Worm (Caenorhabditis elegans): ENCODE measurements around the gene fkh-5.

Gene fkh-5

DNA sequence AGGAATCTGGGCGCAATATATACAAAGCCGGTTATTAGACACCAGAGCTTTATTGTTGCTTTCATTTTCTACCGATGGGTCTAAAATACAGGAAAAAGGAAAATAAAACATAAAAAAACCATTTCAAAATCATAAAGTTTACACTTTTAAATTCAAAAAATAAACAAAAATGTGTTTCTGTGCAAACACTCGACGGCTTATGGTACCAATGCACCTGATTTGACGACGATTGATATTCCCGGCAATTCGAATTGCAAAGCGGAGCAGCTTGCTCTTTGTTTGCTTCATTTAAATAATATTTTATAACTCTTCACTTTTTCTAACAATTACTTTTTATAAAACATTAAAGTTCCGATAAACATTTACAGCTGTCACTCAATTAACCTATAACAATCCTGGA lies 5.7 kb downstream of the fkh-5 start, which contains the start of gene F26A1.1:
Gene F26A1.1 (plus strand): TSS at position 369 of the 400 bp plus-strand sequence.
- TF ChIP-seq mep-1 (tag; optimal IDR thresholded peaks at IDR 0.05) (peak; percentile 23), M03D4.4 (tag; optimal IDR thresholded peaks at IDR 0.05) (no peak), sptf-1 (tag; optimal IDR thresholded peaks at IDR 0.05) (no peak), nhr-237 (tag; optimal IDR thresholded peaks at IDR 0.05) (peak; percentile 19), nhr-12 (tag; optimal IDR thresholded peaks at IDR 0.05) (no peak), unc-120 (tag; optimal IDR thresholded peaks at IDR 0.05; ENCODE audit: poor library complexity, severe bottlenecking) (no peak), unc-39 (tag; optimal IDR thresholded peaks at IDR 0.05) (no peak), snpc-4 (tag; optimal IDR thresholded peaks at IDR 0.05) (no peak), ces-1 (GFP tag; optimal IDR thresholded peaks at IDR 0.05) (peak; percentile 5), pha-4 (tag; optimal IDR thresholded peaks at IDR 0.05) (peak; percentile 41), blmp-1 (tag; optimal IDR thresholded peaks at IDR 0.05) (no peak), mls-2 (tag; optimal IDR thresholded peaks at IDR 0.05) (no peak), cnd-1 (tag; optimal IDR thresholded peaks at IDR 0.05) (no peak), lsy-2 (tag; optimal IDR thresholded peaks at IDR 0.05) (peak; percentile 52), ceh-43 (GFP tag; optimal IDR thresholded peaks at IDR 0.05) (no peak)

DNA sequence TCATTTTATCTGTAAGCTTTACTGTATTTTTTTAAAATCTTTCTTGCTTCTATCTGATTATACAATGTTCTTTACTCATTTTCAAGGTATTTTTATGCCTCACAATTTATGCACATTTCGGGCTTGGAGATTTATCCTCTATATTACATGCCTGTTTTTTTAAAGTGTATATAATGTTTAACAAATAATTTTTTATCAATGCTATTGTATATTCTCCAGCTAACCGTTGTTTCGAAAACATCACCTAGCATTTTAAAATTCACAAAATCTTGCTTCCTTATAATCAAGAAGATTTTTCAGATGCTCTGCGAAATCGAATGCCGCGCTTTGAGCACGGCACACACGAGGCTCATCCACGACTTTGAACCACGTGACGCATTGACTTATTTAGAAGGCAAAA lies 7.6 kb downstream of the fkh-5 start, which contains the start of gene ced-4:
Gene ced-4 (plus strand): TSS at position 301 of the 400 bp plus-strand sequence.
- no peak for TF ChIP-seq bed-3 (GFP tag; optimal IDR thresholded peaks at IDR 0.05)
- TF ChIP-seq unc-39 (tag; optimal IDR thresholded peaks at IDR 0.05), result no peak
- no peak for TF ChIP-seq unc-120 (tag; optimal IDR thresholded peaks at IDR 0.05; ENCODE audit: poor library complexity, severe bottlenecking)
- no peak for TF ChIP-seq ceh-43 (GFP tag; optimal IDR thresholded peaks at IDR 0.05)
- TF ChIP-seq mab-5 (tag; optimal IDR thresholded peaks at IDR 0.05), result no peak
- TF ChIP-seq ceh-83 (GFP tag; optimal IDR thresholded peaks at IDR 0.05), result no peak
- TF ChIP-seq lin-13 (tag; optimal IDR thresholded peaks at IDR 0.05), result no peak
- TF ChIP-seq M03D4.4 (tag; optimal IDR thresholded peaks at IDR 0.05), result no peak
- TF ChIP-seq hlh-1 (tag; optimal IDR thresholded peaks at IDR 0.05), result no peak
- no peak for TF ChIP-seq elt-3 (tag; optimal IDR thresholded peaks at IDR 0.05)

DNA sequence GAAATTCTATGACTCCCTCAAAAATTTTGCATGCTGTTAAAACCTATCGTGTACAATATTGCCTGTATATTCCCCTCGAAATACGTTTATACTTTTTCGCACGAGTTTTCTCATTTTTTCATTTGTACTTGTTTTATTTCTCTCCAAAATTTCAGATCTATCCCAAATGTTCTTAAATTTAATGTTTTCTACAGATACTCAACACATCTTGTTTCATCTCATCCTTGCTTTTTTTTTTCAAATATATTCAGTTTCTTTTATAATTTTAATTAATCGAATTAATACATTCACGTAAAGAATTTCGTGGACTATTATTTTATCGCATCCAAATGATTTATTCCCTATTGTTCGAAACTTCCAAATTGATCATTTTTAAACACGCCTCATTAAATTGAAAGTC lies 10.5 kb downstream of the fkh-5 start, which contains the start of gene C35D10.8:
Gene C35D10.8 (plus strand): TSS at position 301 of the 400 bp plus-strand sequence.
- TF ChIP-seq M03D4.4 (tag; optimal IDR thresholded peaks at IDR 0.05), result no peak
- TF ChIP-seq nhr-76 (tag; optimal IDR thresholded peaks at IDR 0.05), result no peak
- TF ChIP-seq elt-1 (tag; optimal IDR thresholded peaks at IDR 0.05; ENCODE audit: borderline replicate concordance, insufficient read depth), result no peak
- no peak for TF ChIP-seq nhr-28 (tag; optimal IDR thresholded peaks at IDR 0.05)
- TF ChIP-seq ham-2 (GFP tag; optimal IDR thresholded peaks at IDR 0.05), result no peak
- TF ChIP-seq flh-1 (GFP tag; optimal IDR thresholded peaks at IDR 0.05), result no peak
- no peak for TF ChIP-seq cnd-1 (tag; optimal IDR thresholded peaks at IDR 0.05)
- TF ChIP-seq unc-120 (tag; optimal IDR thresholded peaks at IDR 0.05; ENCODE audit: poor library complexity, severe bottlenecking), result no peak
- no peak for TF ChIP-seq sptf-1 (tag; optimal IDR thresholded peaks at IDR 0.05)
- no peak for TF ChIP-seq mls-2 (tag; optimal IDR thresholded peaks at IDR 0.05)

DNA sequence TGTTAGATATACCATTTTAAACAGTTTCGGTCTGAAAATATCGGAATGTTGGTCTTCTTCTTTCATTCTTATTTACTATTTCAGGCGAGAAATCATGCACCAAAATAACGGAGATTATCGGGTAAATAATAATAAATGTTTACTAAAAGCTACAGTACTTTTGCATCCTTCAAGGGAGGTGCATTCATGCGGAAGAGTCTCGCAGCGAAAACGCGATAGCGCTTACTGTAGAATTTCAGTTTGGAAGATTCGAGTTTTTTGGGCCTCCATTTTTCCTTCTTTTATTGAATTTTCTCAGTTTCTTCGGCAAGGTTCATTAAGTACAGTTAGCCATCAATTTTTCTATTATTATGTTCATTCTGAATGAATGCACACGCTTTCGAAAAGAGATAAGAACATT lies 11.6 kb downstream of the fkh-5 start, which contains the start of gene C35D10.7:
Gene C35D10.7 (plus strand): TSS at position 85 of the 400 bp plus-strand sequence.
- TF ChIP-seq ceh-43 (GFP tag; optimal IDR thresholded peaks at IDR 0.05), result no peak
- no peak for TF ChIP-seq unc-120 (tag; optimal IDR thresholded peaks at IDR 0.05; ENCODE audit: poor library complexity, severe bottlenecking)
- TF ChIP-seq unc-62 (GFP tag; optimal IDR thresholded peaks at IDR 0.05), result no peak
- TF ChIP-seq nhr-12 (tag; optimal IDR thresholded peaks at IDR 0.05), result no peak
- no peak for TF ChIP-seq ztf-11 (tag; optimal IDR thresholded peaks at IDR 0.05)
- no peak for TF ChIP-seq ham-2 (GFP tag; optimal IDR thresholded peaks at IDR 0.05)
- no peak for TF ChIP-seq sptf-1 (tag; optimal IDR thresholded peaks at IDR 0.05)
- TF ChIP-seq mls-2 (tag; optimal IDR thresholded peaks at IDR 0.05), result no peak

DNA sequence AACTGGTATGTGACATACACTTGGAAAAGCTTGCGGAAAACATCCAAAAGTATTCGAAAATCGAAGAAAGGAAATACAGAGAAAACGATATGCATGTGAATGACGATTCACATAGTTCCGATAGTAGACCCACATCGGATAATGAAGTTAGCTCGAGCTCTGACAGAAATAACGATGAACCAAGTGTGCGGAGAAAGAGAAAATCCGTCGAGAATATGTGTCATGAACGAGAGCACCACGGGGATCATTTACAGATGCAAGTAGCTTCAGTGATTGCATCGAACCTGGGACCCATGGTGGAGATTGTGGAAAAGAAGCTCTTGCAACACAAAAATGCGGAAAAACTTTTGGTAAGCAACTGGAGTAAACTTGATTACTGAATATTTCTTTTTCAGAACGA lies 12.5 kb downstream of the fkh-5 start:
- TF ChIP-seq ceh-43 (GFP tag; optimal IDR thresholded peaks at IDR 0.05) (no peak), nhr-76 (tag; optimal IDR thresholded peaks at IDR 0.05) (no peak)

ce11 chrIII:4859039-4859438 lies 14.6 kb downstream of the fkh-5 start, which contains the start of gene C35D10.6:
Gene C35D10.6 (plus strand): TSS chrIII:4859339.
- TF ChIP-seq bed-3 (GFP tag; optimal IDR thresholded peaks at IDR 0.05) (no peak), elt-3 (tag; optimal IDR thresholded peaks at IDR 0.05) (no peak), blmp-1 (tag; optimal IDR thresholded peaks at IDR 0.05) (no peak), drap-1 (GFP tag; optimal IDR thresholded peaks at IDR 0.05) (no peak), mab-5 (tag; optimal IDR thresholded peaks at IDR 0.05) (no peak), nhr-28 (tag; optimal IDR thresholded peaks at IDR 0.05) (no peak), lsy-2 (tag; optimal IDR thresholded peaks at IDR 0.05) (no peak), tbx-8 (GFP tag; optimal IDR thresholded peaks at IDR 0.05) (no peak), snpc-4 (tag; optimal IDR thresholded peaks at IDR 0.05) (no peak), pha-4 (tag; optimal IDR thresholded peaks at IDR 0.05) (no peak), ceh-43 (GFP tag; optimal IDR thresholded peaks at IDR 0.05) (no peak), unc-39 (tag; optimal IDR thresholded peaks at IDR 0.05) (no peak)

Measured in whole organism, mixed stage, embryonic.